Worm (Caenorhabditis elegans): ENCODE measurements around the gene F32D8.13.

F32D8.13 gene

DNA sequence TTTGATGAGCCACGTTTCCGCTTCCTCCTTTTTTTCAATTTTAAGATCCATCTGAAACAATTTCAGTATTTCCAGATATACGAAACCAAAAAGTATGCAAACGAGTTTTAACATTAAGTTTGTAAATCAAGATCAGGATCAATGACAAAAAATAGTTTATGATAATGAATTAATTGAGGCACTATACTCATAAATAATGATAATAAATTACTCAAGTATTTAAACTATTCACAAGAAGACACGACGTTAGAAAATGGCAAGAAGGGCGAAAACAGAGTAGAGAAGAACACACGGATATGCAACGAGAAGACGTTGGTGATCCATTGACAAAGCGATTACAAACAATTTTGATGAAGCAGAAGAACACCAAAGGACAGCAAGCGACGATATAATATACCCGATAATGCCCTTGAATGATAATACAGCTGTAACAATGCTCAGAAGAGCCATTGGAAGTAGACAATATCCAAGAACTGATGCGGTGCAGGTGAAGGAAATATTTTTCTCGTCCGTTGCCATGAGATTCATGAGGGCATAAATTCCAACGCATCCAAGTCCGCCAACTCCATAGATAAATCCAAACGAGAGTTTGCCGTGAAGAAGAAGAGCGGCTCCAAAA, 2.7 kb downstream of the F32D8.13 start, which contains the start of gene F32D8.4:
Gene F32D8.4, minus strand, starts transcription at position 51 of the 619 bp plus-strand sequence.
- TF ChIP-seq him-1 (tag; optimal IDR thresholded peaks at IDR 0.05): no peak
- no peak for TF ChIP-seq dao-5 (tag; optimal IDR thresholded peaks at IDR 0.05)
- TF ChIP-seq W03F9.2 (tag; optimal IDR thresholded peaks at IDR 0.05): no peak

DNA sequence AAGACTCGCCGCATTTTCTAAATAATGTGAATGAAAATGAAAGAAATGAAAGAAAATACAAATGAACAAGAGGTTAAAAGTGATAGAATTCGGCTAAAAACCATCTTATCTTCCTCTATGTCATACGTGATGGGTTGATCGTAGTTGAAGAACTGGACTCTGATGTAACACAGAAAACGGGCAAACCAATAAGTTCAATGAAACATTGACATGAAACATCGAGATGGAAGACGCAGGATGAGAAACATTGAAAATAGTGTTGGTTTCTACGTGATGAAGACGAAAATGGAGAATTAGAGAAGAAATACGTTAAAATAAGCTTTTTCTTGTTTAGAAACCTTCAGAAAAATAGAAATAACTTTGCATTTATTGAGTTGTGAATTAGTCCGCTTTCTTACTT, 5.4 kb downstream of the F32D8.13 start, which contains the start of gene F32D8.12:
Gene F32D8.12, minus strand, starts transcription at position 48 of the 400 bp plus-strand sequence.
- no peak for TF ChIP-seq W03F9.2 (tag; optimal IDR thresholded peaks at IDR 0.05)
- no peak for TF ChIP-seq dao-5 (tag; optimal IDR thresholded peaks at IDR 0.05)
- TF ChIP-seq him-1 (tag; optimal IDR thresholded peaks at IDR 0.05): no peak

DNA sequence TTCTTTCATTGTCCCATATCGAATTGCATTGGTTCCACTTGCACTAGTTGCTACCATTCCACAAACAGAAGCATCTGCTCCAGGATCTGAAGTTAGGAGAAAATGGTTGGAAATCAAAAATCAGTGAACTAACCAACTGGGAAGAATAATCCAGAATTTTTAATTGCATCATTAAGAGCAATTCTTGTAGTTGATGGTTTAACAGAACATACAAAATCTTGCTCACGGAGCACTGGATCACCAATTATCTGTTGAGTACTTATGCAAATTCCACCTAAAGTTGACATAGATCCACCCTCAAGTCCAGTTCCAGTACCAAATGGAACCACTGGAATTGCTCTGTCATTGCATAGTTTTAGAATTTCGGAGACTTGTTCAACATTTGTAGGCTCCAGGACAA, 6.6 kb downstream of the F32D8.13 start:
- no peak for TF ChIP-seq him-1 (tag; optimal IDR thresholded peaks at IDR 0.05)

DNA sequence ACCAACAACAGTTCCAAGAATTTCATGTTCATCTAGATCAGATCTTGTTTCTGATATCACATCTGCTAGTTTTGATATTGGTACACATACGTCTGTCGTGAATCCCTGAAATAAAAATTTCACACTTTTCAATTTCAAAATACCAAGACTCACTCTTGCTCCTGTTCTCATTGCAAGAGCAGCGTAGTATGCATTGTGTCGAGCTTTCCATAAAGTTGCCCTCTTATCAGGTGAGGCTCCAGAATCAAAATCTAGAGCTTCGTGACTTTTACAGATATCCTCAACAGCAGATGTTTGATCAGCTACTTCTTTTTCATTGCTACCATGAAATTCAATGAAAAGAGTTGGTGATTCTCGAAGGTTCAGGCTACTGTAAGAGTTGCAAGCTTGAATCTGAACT, 7.3 kb downstream of the F32D8.13 start, which contains the start of gene F32D8.11:
Gene F32D8.11, minus strand, starts transcription at position 101 of the 400 bp plus-strand sequence.
- TF ChIP-seq dao-5 (tag; optimal IDR thresholded peaks at IDR 0.05) (no peak), W03F9.2 (tag; optimal IDR thresholded peaks at IDR 0.05) (no peak), him-1 (tag; optimal IDR thresholded peaks at IDR 0.05) (no peak)

DNA sequence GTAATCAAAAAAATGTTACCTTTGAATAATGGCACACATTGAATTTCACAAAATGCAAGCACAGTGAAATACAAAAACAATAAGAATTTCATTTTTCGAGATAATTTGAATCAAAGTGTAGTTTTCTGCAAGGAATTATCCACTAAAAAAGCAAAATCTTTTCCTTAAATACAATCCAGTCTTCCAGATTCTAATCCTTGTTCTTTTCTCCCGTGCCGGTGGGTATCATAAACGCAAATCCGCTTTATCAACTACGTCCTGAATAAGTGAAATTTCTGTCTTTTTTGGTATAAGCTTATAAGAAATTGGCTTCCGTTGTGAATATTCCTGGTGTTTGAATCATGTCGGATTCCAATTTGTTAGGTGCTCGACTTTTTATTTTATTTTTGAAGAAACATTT, 8.2 kb downstream of the F32D8.13 start:
- TF ChIP-seq W03F9.2 (tag; optimal IDR thresholded peaks at IDR 0.05) (no peak), him-1 (tag; optimal IDR thresholded peaks at IDR 0.05) (no peak), dao-5 (tag; optimal IDR thresholded peaks at IDR 0.05) (no peak)

DNA sequence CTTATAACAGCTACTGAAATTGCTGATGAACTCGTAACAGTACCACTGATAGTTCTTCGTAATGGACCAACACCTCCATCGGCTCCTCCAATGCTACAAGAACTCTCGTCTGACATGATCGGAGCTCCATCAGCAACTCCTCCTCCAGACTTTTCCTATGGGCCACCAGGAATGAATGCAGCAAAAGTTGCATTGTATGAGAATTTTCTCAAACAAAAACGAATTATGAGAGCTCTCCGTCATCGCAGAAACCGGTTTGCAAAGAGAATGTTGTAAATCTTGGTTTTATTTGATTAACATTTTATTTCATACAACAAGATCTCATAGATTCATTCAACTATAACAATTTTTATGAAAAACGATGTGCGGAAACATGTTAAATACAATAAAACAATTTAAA, 8.8 kb downstream of the F32D8.13 start:
- TF ChIP-seq him-1 (tag; optimal IDR thresholded peaks at IDR 0.05): no peak
- no peak for TF ChIP-seq dao-5 (tag; optimal IDR thresholded peaks at IDR 0.05)
- TF ChIP-seq W03F9.2 (tag; optimal IDR thresholded peaks at IDR 0.05): no peak

DNA sequence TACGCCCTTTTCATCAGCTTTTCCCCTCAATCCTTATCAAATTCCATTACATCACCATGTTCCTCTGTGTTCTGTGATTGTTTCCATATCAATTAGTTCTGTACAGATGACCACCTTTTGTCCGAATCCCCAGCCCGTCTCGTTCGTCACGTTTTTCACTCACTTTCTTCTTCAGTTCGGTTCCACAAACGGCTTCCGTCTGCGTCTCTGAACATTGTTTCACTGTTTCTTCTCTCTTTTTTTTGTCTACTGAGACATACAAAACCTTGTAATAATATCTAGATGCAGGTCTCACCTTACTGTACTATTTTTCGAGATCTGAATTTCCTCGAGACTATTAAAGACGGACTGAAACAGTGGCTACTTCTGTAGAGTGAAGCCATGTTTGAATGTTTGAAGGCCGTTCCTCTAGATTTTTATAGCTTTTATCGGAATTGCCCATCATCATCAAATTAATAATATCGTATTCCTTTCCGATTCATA, 9.9 kb downstream of the F32D8.13 start, which contains the start of gene F32D8.3:
Gene F32D8.3, plus strand, starts transcription at position 433 of the 483 bp plus-strand sequence.
- TF ChIP-seq W03F9.2 (tag; optimal IDR thresholded peaks at IDR 0.05): no peak
- TF ChIP-seq him-1 (tag; optimal IDR thresholded peaks at IDR 0.05): no peak
- TF ChIP-seq dao-5 (tag; optimal IDR thresholded peaks at IDR 0.05): no peak

DNA sequence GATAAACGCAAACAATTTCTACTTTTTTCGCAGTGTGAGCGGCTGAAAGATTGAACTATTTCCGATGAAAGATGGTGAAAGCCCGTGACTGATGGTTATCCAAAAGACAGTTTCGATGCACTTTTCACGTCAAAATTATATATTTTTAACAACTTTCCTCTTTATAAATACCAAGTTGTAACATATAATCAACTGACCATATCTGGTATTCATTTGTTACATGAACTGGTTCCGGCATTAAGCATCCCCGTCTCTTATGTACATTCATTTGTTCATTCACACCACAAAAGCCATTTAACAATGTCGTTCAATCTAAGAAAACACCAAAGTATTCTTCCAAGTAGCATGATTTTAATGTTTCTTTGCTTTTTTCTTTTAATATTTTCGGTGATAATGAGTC, 12.9 kb downstream of the F32D8.13 start, which contains the start of gene F32D8.2:
Gene F32D8.2, plus strand, starts transcription at position 301 of the 400 bp plus-strand sequence.
- TF ChIP-seq dao-5 (tag; optimal IDR thresholded peaks at IDR 0.05): no peak
- no peak for TF ChIP-seq W03F9.2 (tag; optimal IDR thresholded peaks at IDR 0.05)
- TF ChIP-seq him-1 (tag; optimal IDR thresholded peaks at IDR 0.05): no peak

DNA sequence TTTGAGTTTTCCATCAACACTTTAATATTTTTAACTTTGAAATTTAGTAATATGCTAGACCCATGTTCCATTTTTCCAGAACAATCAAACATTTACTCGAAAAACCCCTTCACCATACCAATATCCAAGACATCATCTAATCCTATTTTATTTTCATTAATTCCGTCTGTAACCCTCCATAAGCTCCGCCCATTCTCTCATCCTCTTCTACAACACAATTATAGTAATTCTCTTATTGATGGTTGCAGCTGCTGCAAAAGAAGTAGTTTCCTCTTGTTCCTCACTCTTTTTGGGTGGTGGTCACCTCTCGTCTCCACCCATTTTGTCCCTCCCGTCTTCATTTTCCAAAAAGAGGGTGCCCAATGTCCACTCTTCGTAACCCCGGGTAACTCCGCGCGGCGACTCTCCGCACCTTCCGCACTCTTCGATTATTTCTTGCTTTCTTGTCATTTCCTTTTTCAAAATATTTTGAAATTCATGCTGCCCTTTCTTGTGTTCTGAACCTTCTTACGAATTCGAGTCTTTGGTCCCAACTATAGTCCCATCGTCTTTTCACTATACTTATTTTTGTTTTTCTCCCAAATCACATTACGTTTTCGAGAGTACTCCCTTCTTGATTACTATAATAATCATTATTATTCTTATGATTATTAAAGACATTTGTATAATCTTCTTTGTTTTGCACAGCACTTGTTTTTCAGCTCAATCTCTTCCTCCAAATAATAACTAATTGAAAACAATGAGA, 16.0 kb downstream of the F32D8.13 start, which contains the start of gene F32D8.1:
Gene F32D8.1, plus strand, starts transcription at position 695 of the 745 bp plus-strand sequence.
- TF ChIP-seq W03F9.2 (tag; optimal IDR thresholded peaks at IDR 0.05) (no peak), him-1 (tag; optimal IDR thresholded peaks at IDR 0.05) (no peak), dao-5 (tag; optimal IDR thresholded peaks at IDR 0.05) (no peak)

DNA sequence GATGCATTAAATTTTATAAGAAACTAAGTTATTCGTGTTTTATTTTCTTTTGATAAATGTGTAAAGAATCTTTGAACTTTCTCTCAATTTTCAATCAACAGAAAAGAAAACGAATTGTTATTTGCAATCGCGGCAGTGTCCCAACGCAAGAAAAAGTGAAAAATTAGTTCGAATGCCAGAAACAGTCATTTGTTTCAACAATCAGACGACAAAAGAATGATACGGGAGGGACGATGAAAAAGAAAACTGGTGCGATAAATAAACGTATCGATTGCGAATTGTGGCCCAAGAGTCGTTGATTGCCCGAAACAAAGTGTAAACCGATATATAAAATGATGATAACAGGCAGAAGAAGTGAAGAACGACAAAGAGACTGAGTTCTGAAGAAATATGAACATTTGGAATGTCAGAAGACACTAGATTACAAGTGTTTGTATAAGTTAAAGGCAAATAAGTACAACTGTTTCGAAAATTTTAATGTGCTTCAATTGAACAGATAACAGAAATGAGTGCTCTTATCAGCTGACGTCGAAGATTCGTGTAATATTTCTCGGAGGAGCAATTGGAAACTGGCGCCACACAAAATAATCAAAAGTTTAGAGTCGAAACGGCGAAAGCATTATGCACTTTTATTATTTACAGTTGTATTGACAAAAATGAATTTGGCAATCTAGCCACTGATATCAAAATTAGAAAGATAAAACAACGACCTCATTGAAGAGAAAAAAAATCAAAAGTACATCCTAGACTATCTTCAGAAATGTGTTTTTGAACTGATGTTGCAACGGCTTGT, 18.3 kb downstream of the F32D8.13 start:
- TF ChIP-seq him-1 (tag; optimal IDR thresholded peaks at IDR 0.05) (no peak), W03F9.2 (tag; optimal IDR thresholded peaks at IDR 0.05) (no peak), dao-5 (tag; optimal IDR thresholded peaks at IDR 0.05) (no peak)

DNA sequence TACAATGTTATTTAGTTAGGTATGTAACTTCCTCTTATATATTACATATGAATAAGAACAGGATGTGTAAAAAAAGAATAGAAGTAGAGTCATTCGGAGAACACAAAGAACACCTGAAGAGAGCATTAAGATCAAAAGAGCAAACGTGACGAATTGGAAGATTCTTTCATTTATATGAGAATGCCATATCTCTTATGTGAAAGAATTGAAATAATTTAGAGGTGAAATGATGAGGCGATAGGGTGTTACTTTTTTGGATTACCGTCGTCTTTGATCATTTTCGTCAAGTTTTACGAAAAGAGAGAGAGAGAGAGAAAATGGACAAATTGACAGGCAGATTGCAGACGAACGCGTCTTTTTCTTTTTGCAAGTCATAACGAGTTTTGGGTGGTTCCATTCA, 19.8 kb downstream of the F32D8.13 start:
- TF ChIP-seq W03F9.2 (tag; optimal IDR thresholded peaks at IDR 0.05) (no peak), dao-5 (tag; optimal IDR thresholded peaks at IDR 0.05) (no peak), him-1 (tag; optimal IDR thresholded peaks at IDR 0.05) (no peak)

DNA sequence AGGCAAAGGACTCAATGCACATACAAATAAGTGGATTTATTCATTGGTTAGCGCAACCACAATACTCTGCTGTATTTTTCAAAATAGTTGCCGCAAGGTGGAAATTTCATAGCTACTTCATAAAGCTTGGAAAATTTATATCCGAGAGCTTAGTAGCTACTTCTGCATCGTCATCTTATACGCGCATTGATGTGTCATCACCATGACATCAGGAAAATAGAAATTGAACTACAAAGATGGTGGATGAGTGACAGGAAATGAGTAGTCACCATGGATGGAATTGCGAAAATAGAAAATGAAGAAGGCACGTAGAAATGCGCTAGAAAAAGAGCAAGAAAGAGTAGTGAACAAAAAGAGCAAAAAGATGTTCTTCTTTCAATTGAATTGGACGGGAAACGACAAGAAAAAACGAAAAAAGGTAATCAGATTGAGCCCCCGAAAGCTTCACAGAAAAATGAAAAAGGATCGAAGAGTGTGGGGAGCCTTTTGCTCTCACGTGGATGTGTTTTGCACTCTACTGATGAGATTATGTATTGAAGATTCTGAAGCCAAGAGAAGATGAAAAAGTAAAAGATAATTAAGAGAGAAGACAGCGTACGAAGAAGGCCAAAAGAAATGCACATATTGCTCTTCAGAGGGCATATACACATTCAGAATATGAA, 21.3 kb downstream of the F32D8.13 start:
- no peak for TF ChIP-seq dao-5 (tag; optimal IDR thresholded peaks at IDR 0.05)
- TF ChIP-seq W03F9.2 (tag; optimal IDR thresholded peaks at IDR 0.05): no peak
- no peak for TF ChIP-seq him-1 (tag; optimal IDR thresholded peaks at IDR 0.05)

DNA sequence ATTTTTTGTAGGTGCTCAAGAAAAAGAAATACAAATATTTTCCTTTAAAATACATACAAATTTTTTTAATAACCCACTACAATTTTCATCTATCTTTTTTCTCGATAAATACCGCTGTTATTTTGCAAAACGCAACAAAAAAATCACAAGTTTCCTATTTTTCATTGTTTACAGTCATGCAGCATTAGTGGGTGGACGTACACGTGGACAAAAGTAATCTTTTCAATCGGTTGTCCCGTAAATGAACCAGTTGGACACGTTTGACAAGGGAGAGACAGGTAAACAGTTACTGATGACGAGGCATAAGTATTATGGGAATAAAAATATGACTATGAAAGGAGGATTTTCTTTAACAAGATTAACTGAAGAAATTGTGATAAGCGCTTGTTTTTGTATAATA, 23.2 kb downstream of the F32D8.13 start:
- TF ChIP-seq dao-5 (tag; optimal IDR thresholded peaks at IDR 0.05) (no peak), W03F9.2 (tag; optimal IDR thresholded peaks at IDR 0.05) (no peak), him-1 (tag; optimal IDR thresholded peaks at IDR 0.05) (no peak)
